Worm (Caenorhabditis elegans) whole organism, L2 larva: ENCODE results near the gene T09F5.10.

Experiments
- C34F6.9 ChIP-seq: fragments of 150-350 bp; optimal IDR thresholded peaks from 2 replicates; lab custom pipeline; 2014; ENCODE audit warnings: missing biosample characterization, missing genetic modification characterization
- F13H6.1 ChIP-seq: sonication (generic microtip); optimal IDR thresholded peaks from 2 replicates; lab custom pipeline; 2016; ENCODE audit warnings: missing genetic modification characterization, missing compliant biosample characterization
- R02D3.7 ChIP-seq: fragments of 150-350 bp; optimal IDR thresholded peaks from 2 replicates; lab custom pipeline; 2014; ENCODE audit warnings: missing biosample characterization, missing genetic modification characterization
- Y55F3AM.14 ChIP-seq: fragments of 200-800 bp; sonication (Bioruptor generic); optimal IDR thresholded peaks from 2 replicates; lab custom pipeline; 2018; ENCODE audit warnings: mild to moderate bottlenecking, missing genetic modification characterization, missing compliant biosample characterization
- ZK546.5 ChIP-seq: sonication (generic microtip); optimal IDR thresholded peaks from 2 replicates; lab custom pipeline; 2017; ENCODE audit warnings: missing biosample characterization, missing genetic modification characterization
- ama-1 ChIP-seq: fragments of 150-350 bp; optimal IDR thresholded peaks from 2 replicates; lab custom pipeline; 2018; ENCODE audit warnings: inconsistent platforms
- blmp-1 ChIP-seq: sonication (generic microtip); optimal IDR thresholded peaks from 2 replicates; lab custom pipeline; 2017; ENCODE audit warnings: missing genetic modification characterization, mild to moderate bottlenecking, missing compliant biosample characterization, antibody characterized with exemption, moderate library complexity; ENCODE audit not compliant: insufficient read depth
- ceh-82 ChIP-seq: fragments of 150-350 bp; optimal IDR thresholded peaks from 2 replicates; lab custom pipeline; 2014; ENCODE audit warnings: missing biosample characterization, missing genetic modification characterization
- elt-1 ChIP-seq: fragments of 150-350 bp; optimal IDR thresholded peaks from 2 replicates; lab custom pipeline; 2014; ENCODE audit warnings: missing biosample characterization, missing genetic modification characterization
- fos-1 ChIP-seq: fragments of 150-350 bp; optimal IDR thresholded peaks from 2 replicates; lab custom pipeline; 2014; ENCODE audit warnings: missing biosample characterization, missing genetic modification characterization
- lin-13 ChIP-seq: fragments of 150-350 bp; optimal IDR thresholded peaks from 2 replicates; lab custom pipeline; 2014; ENCODE audit warnings: missing biosample characterization, missing genetic modification reagents, missing genetic modification characterization
- mab-5 ChIP-seq: fragments of 150-350 bp; optimal IDR thresholded peaks from 2 replicates; lab custom pipeline; 2014; ENCODE audit warnings: missing biosample characterization, missing genetic modification characterization
- mbf-1 ChIP-seq: sonication (generic microtip); optimal IDR thresholded peaks from 2 replicates; lab custom pipeline; 2017; ENCODE audit warnings: missing biosample characterization, missing genetic modification characterization
- mdl-1 ChIP-seq, 2 experiments: fragments of 150-350 bp in 1 of 2; sonication (generic microtip) in 1 of 2; optimal IDR thresholded peaks; 2 replicates each; lab custom pipeline; 2017; ENCODE audit warnings: missing biosample characterization in 2 of 2, missing genetic modification characterization in 2 of 2
- nhr-10 ChIP-seq: sonication (generic microtip); optimal IDR thresholded peaks from 2 replicates; lab custom pipeline; 2017; ENCODE audit warnings: missing biosample characterization, missing genetic modification characterization
- nhr-129 ChIP-seq: fragments of 150-350 bp; optimal IDR thresholded peaks from 2 replicates; lab custom pipeline; 2014; ENCODE audit warnings: missing biosample characterization, missing genetic modification characterization
- nhr-21 ChIP-seq: fragments of 150-350 bp; optimal IDR thresholded peaks from 2 replicates; lab custom pipeline; 2014; ENCODE audit warnings: missing biosample characterization, missing genetic modification characterization
- nhr-23 ChIP-seq: fragments of 150-350 bp; optimal IDR thresholded peaks from 2 replicates; lab custom pipeline; 2014; ENCODE audit warnings: missing biosample characterization, missing genetic modification reagents, missing genetic modification characterization
- nhr-237 ChIP-seq: fragments of 150-350 bp; optimal IDR thresholded peaks from 2 replicates; lab custom pipeline; 2014; ENCODE audit warnings: missing biosample characterization, missing genetic modification characterization
- nhr-25 ChIP-seq: fragments of 150-350 bp; sonication (generic microtip); optimal IDR thresholded peaks from 3 replicates; lab custom pipeline; 2014; ENCODE audit warnings: missing biosample characterization, missing genetic modification characterization
- nhr-6 ChIP-seq: fragments of 150-350 bp; optimal IDR thresholded peaks from 2 replicates; lab custom pipeline; 2014; ENCODE audit warnings: missing biosample characterization, missing genetic modification characterization
- peb-1 ChIP-seq: fragments of 150-350 bp; optimal IDR thresholded peaks from 2 replicates; lab custom pipeline; 2014; ENCODE audit warnings: missing biosample characterization, missing genetic modification characterization
- sem-4 ChIP-seq: fragments of 150-350 bp; optimal IDR thresholded peaks from 2 replicates; lab custom pipeline; 2014; ENCODE audit warnings: missing biosample characterization, missing genetic modification reagents, missing genetic modification characterization
- skn-1 ChIP-seq: sonication (generic microtip); optimal IDR thresholded peaks from 2 replicates; lab custom pipeline; 2017; ENCODE audit warnings: missing biosample characterization, missing genetic modification characterization
- sma-9 ChIP-seq, 2 experiments: fragments of 150-350 bp in 1 of 2; sonication (generic microtip) in 1 of 2; optimal IDR thresholded peaks; 2 replicates each; lab custom pipeline; 2014 to 2016; ENCODE audit warnings: missing genetic modification characterization in 2 of 2, mild to moderate bottlenecking in 1 of 2, missing biosample characterization in 1 of 2, missing compliant biosample characterization in 1 of 2, missing genetic modification reagents in 1 of 2, moderate library complexity in 1 of 2
- snpc-4 ChIP-seq: fragments of 150-350 bp; optimal IDR thresholded peaks from 2 replicates; lab custom pipeline; 2014; ENCODE audit warnings: missing biosample characterization, missing genetic modification characterization
- unc-62 ChIP-seq: fragments of 150-350 bp; optimal IDR thresholded peaks from 2 replicates; lab custom pipeline; 2014; ENCODE audit warnings: missing biosample characterization, missing genetic modification reagents, missing genetic modification characterization
- ztf-11 ChIP-seq: sonication (generic microtip); optimal IDR thresholded peaks from 2 replicates; lab custom pipeline; 2017; ENCODE audit warnings: missing biosample characterization, missing genetic modification characterization
- ztf-4 ChIP-seq: fragments of 150-350 bp; optimal IDR thresholded peaks from 2 replicates; lab custom pipeline; 2014; ENCODE audit warnings: missing biosample characterization, missing genetic modification characterization

T09F5.10 gene

DNA sequence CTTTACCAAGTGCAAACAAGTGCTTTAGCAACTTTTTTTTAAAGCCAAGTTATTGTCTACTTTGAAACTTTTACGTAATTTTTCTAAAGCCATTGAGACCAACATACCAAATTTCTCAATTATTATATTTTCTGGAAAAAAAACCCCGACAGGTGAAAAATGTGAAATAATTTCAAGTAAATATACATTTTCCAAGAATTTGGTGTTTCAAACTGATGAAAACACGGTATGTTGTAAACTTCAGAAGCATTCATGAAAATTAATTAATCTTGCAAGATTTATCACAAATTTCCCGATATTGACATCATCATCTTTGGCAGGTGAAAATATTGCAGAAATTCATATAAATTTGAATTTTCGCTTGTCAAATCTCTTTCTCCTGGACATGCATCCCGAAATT is 17.2 kb upstream of the T09F5.10 start, which contains the start of gene srz-11:
Gene srz-11, plus strand, starts transcription at position 386 of the 400 bp plus-strand sequence.
- TF ChIP-seq mdl-1 (tag; optimal IDR thresholded peaks at IDR 0.05; lab: Kevin White, UChicago) = no peak
- no peak for TF ChIP-seq Y55F3AM.14 (GFP tag; lab: Kevin White, UChicago)
- TF ChIP-seq nhr-237 (tag; lab: Kevin White, UChicago) = no peak
- TF ChIP-seq ztf-11 (tag; lab: Kevin White, UChicago) = no peak
- TF ChIP-seq ZK546.5 = no peak
- no peak for TF ChIP-seq nhr-6 (tag; lab: Kevin White, UChicago)
- TF ChIP-seq ceh-82 (tag; lab: Kevin White, UChicago) = no peak
- no peak for TF ChIP-seq R02D3.7
- TF ChIP-seq mab-5 (tag; lab: Kevin White, UChicago) = no peak
- TF ChIP-seq ama-1 (lab: Kevin White, UChicago) = no peak
- TF ChIP-seq blmp-1 (tag; lab: Kevin White, UChicago) = no peak
- no peak for TF ChIP-seq C34F6.9 (tag; lab: Kevin White, UChicago)
- no peak for TF ChIP-seq nhr-10 (tag; lab: Kevin White, UChicago)
- TF ChIP-seq snpc-4 (tag; lab: Kevin White, UChicago) = no peak
- TF ChIP-seq peb-1 (tag; lab: Kevin White, UChicago) = no peak
- no peak for TF ChIP-seq mbf-1
- no peak for TF ChIP-seq nhr-23 (tag; lab: Kevin White, UChicago)
- TF ChIP-seq elt-1 (tag; lab: Kevin White, UChicago) = no peak
- no peak for TF ChIP-seq nhr-21 (tag; lab: Kevin White, UChicago)
- TF ChIP-seq nhr-25 (tag; lab: Kevin White, UChicago) = no peak
- TF ChIP-seq, all 48 proteins: peak for 0

DNA sequence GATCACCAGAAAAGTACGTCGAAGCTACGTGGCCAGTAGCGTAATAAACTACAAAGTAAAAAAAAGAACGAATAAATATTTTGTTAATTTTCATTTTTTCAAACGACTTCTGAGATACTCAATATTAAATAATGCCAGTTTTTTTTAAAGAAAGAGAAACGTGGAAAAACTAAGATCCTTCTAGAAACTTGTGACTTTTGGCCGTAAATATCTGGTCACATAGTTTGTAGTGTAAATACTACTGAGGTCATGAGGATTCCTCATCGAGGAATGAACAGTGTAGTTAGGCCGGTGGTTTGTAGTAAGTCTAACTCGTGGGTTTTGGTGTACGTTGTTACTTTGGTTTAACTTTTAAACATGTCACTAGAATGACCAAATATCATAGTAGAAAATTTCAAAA is 11.8 kb upstream of the T09F5.10 start:
- TF ChIP-seq nhr-129 = peak; percentile 13

- TF ChIP-seq Y55F3AM.14 (GFP tag; lab: Kevin White, UChicago) (no peak), nhr-25 (tag; lab: Kevin White, UChicago) (no peak), mbf-1 (no peak), ceh-82 (tag; lab: Kevin White, UChicago) (no peak), nhr-129 (no peak), R02D3.7 (no peak), skn-1 (tag; lab: Kevin White, UChicago) (no peak), ama-1 (lab: Kevin White, UChicago) (no peak), mdl-1 (tag; optimal IDR thresholded peaks at IDR 0.05; lab: Kevin White, UChicago) (no peak), snpc-4 (tag; lab: Kevin White, UChicago) (no peak), nhr-6 (tag; lab: Kevin White, UChicago) (no peak), ztf-11 (tag; lab: Kevin White, UChicago) (no peak), mab-5 (tag; lab: Kevin White, UChicago) (no peak), ztf-4 (tag; lab: Kevin White, UChicago) (no peak), blmp-1 (tag; lab: Kevin White, UChicago) (no peak)
These were observed 4.4 kb upstream of the T09F5.10 start, which contains the start of gene clec-47 for ce11 chrV:15175459-15175858. Gene clec-47, plus strand, starts transcription at chrV:15175759.

DNA sequence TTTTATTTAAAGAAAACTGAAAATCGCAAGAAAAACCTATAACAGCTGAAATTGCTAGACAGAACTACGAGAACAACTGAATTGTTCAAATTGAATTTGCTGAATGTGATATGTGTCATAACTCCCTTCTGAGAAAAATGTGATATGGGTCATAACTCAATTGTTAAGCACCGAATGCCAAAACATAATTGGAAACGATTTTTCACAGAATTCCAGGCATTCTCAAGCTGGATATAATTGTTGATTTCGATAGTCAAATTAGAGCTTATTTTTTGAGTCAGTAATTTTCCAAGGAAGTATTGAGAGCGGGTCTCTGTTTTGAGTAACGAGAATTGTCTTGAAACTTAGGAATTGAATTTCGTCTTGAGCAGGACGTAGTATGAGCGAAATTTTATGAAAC is 2.0 kb downstream of the T09F5.10 start:
- no peak for TF ChIP-seq unc-62
- TF ChIP-seq ztf-4 (tag; lab: Kevin White, UChicago) = no peak
- TF ChIP-seq nhr-21 (tag; lab: Kevin White, UChicago) = peak; percentile 21

ce11 chrV:15182407-15182806 is 2.5 kb downstream of the T09F5.10 start, which contains the start of gene fbxa-84:
Gene fbxa-84, plus strand, starts transcription at chrV:15182440.
- TF ChIP-seq fos-1 (tag; lab: Kevin White, UChicago) (peak; percentile 67), lin-13 (GFP tag; lab: Kevin White, UChicago) (no peak)

- TF ChIP-seq F13H6.1 (tag; lab: Kevin White, UChicago) (no peak), sma-9 (GFP tag; optimal IDR thresholded peaks at IDR 0.05; lab: Kevin White, UChicago) (no peak), sma-9 (tag; optimal IDR thresholded peaks at IDR 0.05; lab: Kevin White, UChicago) (no peak), lin-13 (GFP tag; lab: Kevin White, UChicago) (no peak), ama-1 (lab: Kevin White, UChicago) (no peak), sem-4 (tag; lab: Kevin White, UChicago) (no peak), unc-62 (no peak)
These were observed 4.5 kb downstream of the T09F5.10 start, which contains the start of gene Y75B12B.1 for ce11 chrV:15184097-15185040. Gene Y75B12B.1, plus strand, starts transcription at chrV:15184699.
